Fruit fly (Drosophila melanogaster): Measurements from ENCODE around the gene Ravus.

The Ravus gene

DNA sequence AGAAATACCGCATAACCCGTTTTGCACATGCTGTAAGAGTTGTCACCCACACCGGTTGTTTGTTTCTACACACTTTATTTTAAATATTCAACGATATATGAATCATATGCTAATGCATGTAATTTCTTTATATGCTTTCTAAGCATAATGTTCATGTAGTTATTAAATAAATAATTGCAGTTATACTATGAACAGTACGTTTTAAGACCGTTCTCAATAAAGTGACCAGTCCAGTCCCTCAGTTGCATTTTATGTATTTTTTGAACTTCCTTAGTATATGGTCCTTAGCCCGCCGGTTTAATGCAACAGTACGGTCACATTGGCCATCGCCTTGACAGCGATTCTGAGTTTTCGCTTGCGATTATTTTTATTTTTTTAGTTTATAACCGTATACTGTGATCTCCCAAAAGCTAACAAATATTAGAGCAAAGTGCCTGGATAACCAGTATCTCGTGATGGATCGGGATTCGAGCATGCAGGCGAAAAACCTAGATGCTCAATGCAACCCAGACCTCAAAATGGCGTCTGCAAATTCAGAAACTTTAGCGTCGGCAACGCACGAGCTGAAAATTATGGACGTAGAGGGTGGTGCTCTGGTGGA is at the start of gene Ravus:
TSS of gene Ravus (minus strand) at position 1 of the 601 bp plus-strand sequence.
- TF ChIP-seq h (optimal IDR thresholded peaks at IDR 0.05) = no peak
- TF ChIP-seq Sin3A (optimal IDR thresholded peaks at IDR 0.05) = no peak
- TF ChIP-seq Myc (optimal IDR thresholded peaks at IDR 0.05) = no peak
- no peak for TF ChIP-seq psq (optimal IDR thresholded peaks at IDR 0.05)
- TF ChIP-seq insv (optimal IDR thresholded peaks at IDR 0.05) = no peak
- TF ChIP-seq ttk (optimal IDR thresholded peaks at IDR 0.05) = no peak

DNA sequence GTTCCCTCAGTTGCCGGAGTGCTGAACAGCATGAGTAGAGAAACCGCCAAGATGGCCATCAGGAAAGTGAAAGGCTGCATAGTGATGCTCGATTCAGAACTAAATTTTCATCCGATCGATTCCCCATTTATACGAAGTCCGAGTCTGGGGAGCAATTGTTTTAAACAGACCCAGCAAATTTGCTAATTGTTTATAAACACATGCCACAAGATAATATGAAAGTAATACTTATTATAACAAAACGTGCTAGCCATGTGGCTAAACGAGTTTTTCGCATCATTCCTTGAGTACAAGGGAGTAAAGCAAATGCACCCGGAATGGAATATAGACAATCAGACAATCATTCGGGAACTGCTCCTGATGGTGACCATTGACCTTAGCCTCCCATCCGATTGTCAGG is 49.2 kb upstream of the Ravus start, which contains the start of gene CG44142:
TSS of gene CG44142 (minus strand) at position 101 of the 400 bp plus-strand sequence.
- no peak for TF ChIP-seq Sin3A (optimal IDR thresholded peaks at IDR 0.05)
- TF ChIP-seq insv (optimal IDR thresholded peaks at IDR 0.05) = no peak
- no peak for TF ChIP-seq Myc (optimal IDR thresholded peaks at IDR 0.05)
- no peak for TF ChIP-seq ttk (optimal IDR thresholded peaks at IDR 0.05)
- no peak for TF ChIP-seq psq (optimal IDR thresholded peaks at IDR 0.05)
- no peak for TF ChIP-seq h (optimal IDR thresholded peaks at IDR 0.05)

DNA sequence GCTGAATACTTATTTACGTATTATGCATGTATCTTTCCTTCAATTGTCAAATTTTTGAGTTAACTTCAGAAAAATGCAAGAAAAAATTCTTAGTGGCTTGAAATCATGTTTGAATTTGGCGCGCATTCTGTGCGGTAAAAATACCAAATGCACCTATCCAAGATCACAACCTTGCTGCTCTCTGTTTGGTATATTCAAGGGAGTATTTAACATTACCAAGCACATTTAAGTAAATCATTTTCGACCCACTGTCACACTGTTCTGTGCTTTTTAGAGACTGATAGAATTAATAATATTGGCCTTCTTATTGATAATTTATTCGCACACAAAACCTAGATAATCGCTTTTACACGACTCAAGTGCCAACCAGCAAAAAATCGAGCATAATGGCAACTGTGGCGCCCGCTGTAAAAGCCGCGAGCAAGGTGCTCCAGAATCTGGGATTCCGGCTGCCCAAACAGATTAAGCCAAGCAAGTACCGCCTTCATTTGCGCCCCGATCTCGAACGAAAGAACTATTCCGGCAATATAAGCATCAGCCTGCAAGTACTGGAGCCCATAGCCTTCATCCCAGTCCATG is 45.4 kb upstream of the Ravus start:
- TF ChIP-seq h (optimal IDR thresholded peaks at IDR 0.05) = no peak
- TF ChIP-seq ttk (optimal IDR thresholded peaks at IDR 0.05) = no peak
- no peak for TF ChIP-seq psq (optimal IDR thresholded peaks at IDR 0.05)
- TF ChIP-seq Myc (optimal IDR thresholded peaks at IDR 0.05) = no peak
- no peak for TF ChIP-seq Sin3A (optimal IDR thresholded peaks at IDR 0.05)

dm6 chr3R:13306595-13306994 is 42.7 kb upstream of the Ravus start:
- no peak for TF ChIP-seq psq (optimal IDR thresholded peaks at IDR 0.05)
- TF ChIP-seq Sin3A (optimal IDR thresholded peaks at IDR 0.05) = no peak
- TF ChIP-seq h (optimal IDR thresholded peaks at IDR 0.05) = no peak
- no peak for TF ChIP-seq Myc (optimal IDR thresholded peaks at IDR 0.05)
- TF ChIP-seq ttk (optimal IDR thresholded peaks at IDR 0.05) = no peak
- TF ChIP-seq insv (optimal IDR thresholded peaks at IDR 0.05) = no peak

DNA sequence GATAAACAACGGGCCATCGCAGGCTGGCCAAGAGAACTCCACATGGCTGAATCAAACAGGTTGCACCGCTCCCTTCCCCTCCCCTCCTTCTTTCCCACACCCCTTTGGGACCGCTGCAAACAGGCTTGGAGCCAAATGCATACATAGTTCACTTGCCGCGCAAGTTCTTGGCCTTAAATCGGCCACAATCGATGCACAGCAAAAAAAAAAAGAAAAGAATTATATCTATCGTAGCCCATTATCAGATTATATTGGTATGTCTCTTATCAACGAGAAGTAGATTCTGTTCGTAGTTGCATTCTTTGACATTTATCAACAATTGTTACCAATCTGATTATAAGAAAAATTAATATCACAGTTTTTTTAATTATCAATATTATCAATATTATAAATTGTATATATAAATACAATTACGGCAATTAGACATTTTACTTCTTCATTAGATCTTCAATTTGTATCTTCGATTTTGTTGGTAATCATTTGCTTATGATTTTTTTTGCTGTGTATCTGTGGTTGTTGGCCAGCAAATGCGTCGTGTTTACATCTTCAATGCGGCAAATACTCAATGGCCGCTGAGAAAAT is 41.5 kb upstream of the Ravus start:
- TF ChIP-seq psq (optimal IDR thresholded peaks at IDR 0.05) (no peak), insv (optimal IDR thresholded peaks at IDR 0.05) (no peak), ttk (optimal IDR thresholded peaks at IDR 0.05) (no peak), Sin3A (optimal IDR thresholded peaks at IDR 0.05) (no peak), Myc (optimal IDR thresholded peaks at IDR 0.05) (no peak), h (optimal IDR thresholded peaks at IDR 0.05) (no peak)

DNA sequence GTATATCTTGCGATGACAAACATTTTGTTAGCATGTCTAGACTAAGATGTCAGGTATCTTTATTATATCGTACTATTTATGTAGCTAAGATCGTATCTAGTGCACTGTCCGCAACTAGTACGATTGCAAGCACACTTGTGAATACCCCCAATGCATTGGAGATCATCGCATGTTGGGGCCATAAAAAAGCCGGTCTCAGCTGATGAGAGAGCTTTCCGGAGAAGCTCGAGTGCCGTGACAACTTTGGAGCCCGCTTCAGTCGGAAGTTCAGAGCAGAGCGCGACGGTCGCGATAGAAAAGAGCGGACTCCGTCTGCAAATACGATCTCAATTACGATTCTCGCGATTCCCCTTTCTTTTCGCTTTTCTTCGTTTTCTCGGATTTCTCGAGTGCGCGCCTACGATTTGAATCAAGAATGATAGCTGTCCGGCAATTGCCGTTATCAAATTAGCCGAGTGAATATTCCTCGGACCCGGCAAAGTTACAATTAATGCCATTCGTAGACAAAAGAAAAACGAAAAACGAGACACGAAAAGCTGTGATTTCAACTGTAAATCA is 40.7 kb upstream of the Ravus start:
- TF ChIP-seq insv (optimal IDR thresholded peaks at IDR 0.05) (no peak), psq (optimal IDR thresholded peaks at IDR 0.05) (no peak), Sin3A (optimal IDR thresholded peaks at IDR 0.05) (no peak), ttk (optimal IDR thresholded peaks at IDR 0.05) (no peak), Myc (optimal IDR thresholded peaks at IDR 0.05) (no peak), h (optimal IDR thresholded peaks at IDR 0.05) (no peak)

DNA sequence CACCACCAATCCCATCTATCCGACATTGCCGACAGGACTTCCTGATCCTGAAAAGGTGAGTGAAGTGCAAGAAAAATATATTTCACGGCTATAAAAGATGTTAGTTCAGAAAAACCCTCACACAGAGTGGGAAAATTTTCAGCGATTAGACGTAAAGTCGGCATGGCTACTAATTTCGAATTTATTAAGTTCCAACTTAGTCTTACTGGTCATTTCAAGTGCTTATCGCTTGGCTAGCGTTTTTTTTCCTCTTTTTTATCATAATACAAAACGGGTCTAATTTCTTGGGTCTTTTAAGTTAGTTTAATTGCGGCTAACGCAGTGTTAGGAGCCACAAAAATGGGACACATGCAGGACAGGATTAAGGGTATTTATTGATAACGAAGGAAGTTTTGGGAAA is 39.3 kb upstream of the Ravus start, which contains the start of gene CG43208:
TSS of gene CG43208 (plus strand) at position 301 of the 400 bp plus-strand sequence.
- TF ChIP-seq Myc (optimal IDR thresholded peaks at IDR 0.05) (no peak), insv (optimal IDR thresholded peaks at IDR 0.05) (no peak), ttk (optimal IDR thresholded peaks at IDR 0.05) (no peak), psq (optimal IDR thresholded peaks at IDR 0.05) (no peak), h (optimal IDR thresholded peaks at IDR 0.05) (no peak), Sin3A (optimal IDR thresholded peaks at IDR 0.05) (no peak)

DNA sequence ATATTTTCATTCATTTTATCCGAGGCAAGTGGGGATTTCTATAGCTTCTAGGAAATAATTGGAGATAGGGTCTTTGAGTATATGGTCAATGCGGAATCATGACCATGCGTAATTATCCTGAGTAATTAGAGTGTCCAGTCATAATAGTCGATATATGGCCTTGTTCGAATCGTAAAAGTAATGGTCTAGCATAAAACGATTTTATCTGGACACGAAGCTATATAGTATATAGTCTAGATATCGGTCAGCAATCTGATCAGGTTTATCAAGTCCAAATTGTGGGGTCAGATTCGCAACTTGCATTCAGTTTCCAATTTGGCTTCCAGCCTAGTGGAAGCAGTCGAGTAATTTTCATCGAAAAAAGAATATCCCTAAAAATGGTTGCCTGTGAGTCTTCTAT is 38.5 kb upstream of the Ravus start, which contains the start of gene CG32473:
TSS of gene CG32473 (plus strand) at position 301 of the 400 bp plus-strand sequence.
- TF ChIP-seq psq (optimal IDR thresholded peaks at IDR 0.05) = no peak
- TF ChIP-seq h (optimal IDR thresholded peaks at IDR 0.05) = no peak
- TF ChIP-seq insv (optimal IDR thresholded peaks at IDR 0.05) = no peak
- no peak for TF ChIP-seq Sin3A (optimal IDR thresholded peaks at IDR 0.05)
- no peak for TF ChIP-seq Myc (optimal IDR thresholded peaks at IDR 0.05)
- TF ChIP-seq ttk (optimal IDR thresholded peaks at IDR 0.05) = no peak

- TF ChIP-seq Myc (optimal IDR thresholded peaks at IDR 0.05) = no peak
- no peak for TF ChIP-seq h (optimal IDR thresholded peaks at IDR 0.05)
Measured at dm6 chr3R:13298114-13298818, 34.4 kb upstream of the Ravus start, which contains the start of gene CG8774. TSS of gene CG8774 (plus strand) at chr3R:13298768.

DNA sequence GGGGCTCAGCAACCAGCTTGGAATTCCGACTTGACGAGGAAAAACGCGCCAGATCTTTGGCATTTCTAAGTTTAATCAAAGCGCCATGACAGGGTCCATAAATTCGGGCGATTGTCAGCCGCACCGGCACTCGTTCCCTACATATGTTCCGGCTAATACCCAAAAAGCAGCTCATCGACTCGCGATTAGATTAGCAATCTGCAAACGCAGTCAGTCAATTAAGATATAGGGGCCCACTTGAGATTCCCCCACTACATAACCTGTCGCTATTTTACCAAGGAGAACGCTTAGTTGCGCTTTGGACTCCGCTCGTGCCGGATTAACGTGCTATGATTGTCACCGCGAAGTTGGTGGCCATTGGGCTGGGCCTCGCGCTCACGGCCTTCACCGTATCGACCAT is 30.6 kb upstream of the Ravus start, which contains the start of gene CG8773:
TSS of gene CG8773 (plus strand) at position 288 of the 400 bp plus-strand sequence.
- TF ChIP-seq psq (optimal IDR thresholded peaks at IDR 0.05) = no peak
- TF ChIP-seq Sin3A (optimal IDR thresholded peaks at IDR 0.05) = no peak
- no peak for TF ChIP-seq Myc (optimal IDR thresholded peaks at IDR 0.05)
- TF ChIP-seq insv (optimal IDR thresholded peaks at IDR 0.05) = no peak
- no peak for TF ChIP-seq h (optimal IDR thresholded peaks at IDR 0.05)
- no peak for TF ChIP-seq ttk (optimal IDR thresholded peaks at IDR 0.05)

- TF ChIP-seq h (optimal IDR thresholded peaks at IDR 0.05) (no peak), Myc (optimal IDR thresholded peaks at IDR 0.05) (no peak), insv (optimal IDR thresholded peaks at IDR 0.05) (no peak), Sin3A (optimal IDR thresholded peaks at IDR 0.05) (no peak), psq (optimal IDR thresholded peaks at IDR 0.05) (no peak), ttk (optimal IDR thresholded peaks at IDR 0.05) (no peak)
Measured at dm6 chr3R:13293148-13293756, 29.4 kb upstream of the Ravus start, which contains the start of gene wntD. TSS of gene wntD (minus strand) at chr3R:13293198.

Data from Kc167 (cell line).